Fruit fly (Drosophila melanogaster): ENCODE data around the gene cv.
A peak's percentile ranks its signal among the peaks of the same experiment; 100 is the strongest.

cv gene

DNA sequence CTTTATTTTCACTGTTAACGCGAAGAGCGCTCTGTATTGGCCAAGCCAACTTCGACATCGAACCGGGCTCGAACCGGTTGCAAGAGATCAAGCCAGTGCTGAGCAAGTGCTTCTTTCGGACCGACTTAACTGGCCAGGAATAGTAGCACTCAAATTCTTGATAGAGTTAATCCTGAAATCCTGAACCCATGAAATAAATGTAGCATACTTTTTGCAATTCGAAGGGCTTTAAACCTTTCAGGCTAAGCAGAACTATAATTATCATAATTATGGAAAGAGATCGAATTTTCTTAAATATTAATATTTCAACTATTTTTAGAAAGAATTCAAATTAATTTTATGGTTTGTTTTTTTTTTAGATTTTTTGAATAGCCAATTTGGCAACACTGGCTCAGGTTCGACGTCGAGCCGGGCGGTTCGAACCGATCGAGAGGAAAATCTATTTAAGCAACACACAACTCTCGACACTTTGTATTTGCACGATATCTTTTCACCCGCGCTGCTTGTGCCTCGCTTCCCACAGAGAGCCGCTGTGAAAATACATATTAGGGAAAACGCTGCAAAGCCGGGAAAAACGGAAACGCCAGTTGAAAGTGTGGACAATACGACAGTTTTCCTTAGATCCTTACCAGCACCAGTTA, 8.4 kb downstream of the cv start, which contains the start of gene AdamTS-B (continued):
- TF ChIP-seq tgo (GFP tag; IDR thresholded peaks at IDR 0.05) (peak; percentile 65; the same call in 2 of the 3 replicates), Awh (GFP tag; IDR thresholded peaks at IDR 0.05) (no peak), insv (GFP tag; optimal IDR thresholded peaks at IDR 0.05) (no peak), CG7357 (GFP tag; IDR thresholded peaks at IDR 0.05) (no peak), pfk (GFP tag; optimal IDR thresholded peaks at IDR 0.05) (no peak), CG7928 (GFP tag; optimal IDR thresholded peaks at IDR 0.05) (no peak), CG13624 (GFP tag; optimal IDR thresholded peaks at IDR 0.05) (no peak), CG2712 (tag; optimal IDR thresholded peaks at IDR 0.05) (peak; percentile 42), sug (tag; optimal IDR thresholded peaks at IDR 0.05) (peak; percentile 9), CG10209 (GFP tag; optimal IDR thresholded peaks at IDR 0.05) (peak; percentile 16), Ada2b (GFP tag; IDR thresholded peaks at IDR 0.05) (no peak), CG16815 (GFP tag; optimal IDR thresholded peaks at IDR 0.05) (peak; percentile 19), CG18619 (GFP tag; optimal IDR thresholded peaks at IDR 0.05) (peak; percentile 14), dpn (GFP tag; optimal IDR thresholded peaks at IDR 0.05) (peak; percentile 9 to 23), Lim3 (GFP tag; IDR thresholded peaks at IDR 0.05) (no peak), gcm (GFP tag; optimal IDR thresholded peaks at IDR 0.05) (peak; percentile 25), tin (GFP tag; optimal IDR thresholded peaks at IDR 0.05) (peak; percentile 16), Kr (GFP tag; optimal IDR thresholded peaks at IDR 0.05) (no peak), org-1 (GFP tag; optimal IDR thresholded peaks at IDR 0.05) (peak; percentile 57), CG10267 (tag; optimal IDR thresholded peaks at IDR 0.05) (peak; percentile 41), gem (tag; optimal IDR thresholded peaks at IDR 0.05) (peak; percentile 69), fd64A (GFP tag; optimal IDR thresholded peaks at IDR 0.05) (no peak), CG12659 (GFP tag; optimal IDR thresholded peaks at IDR 0.05) (peak; percentile 41), ttk (GFP tag; IDR thresholded peaks at IDR 0.05) (peak; percentile 46; the same call in 1 of the 2 replicates), CG14710 (tag; optimal IDR thresholded peaks at IDR 0.05) (peak; percentile 30), Hsf (GFP tag; optimal IDR thresholded peaks at IDR 0.05) (peak; percentile 40), CG15696 (tag; optimal IDR thresholded peaks at IDR 0.05) (peak; percentile 40), HLH54F (GFP tag; optimal IDR thresholded peaks at IDR 0.05) (peak; percentile 14), nerfin-1 (tag; optimal IDR thresholded peaks at IDR 0.05) (peak; percentile 24), CoRest (tag; optimal IDR thresholded peaks at IDR 0.05) (peak; percentile 69), CG2202 (tag; optimal IDR thresholded peaks at IDR 0.05) (peak; percentile 3), croc (GFP tag; conservative IDR thresholded peaks at IDR 0.05) (peak; percentile 48), CG1233 (GFP tag; optimal IDR thresholded peaks at IDR 0.05) (peak; percentile 49), dmrt99B (tag; optimal IDR thresholded peaks at IDR 0.05) (peak; percentile 65), grau (tag; optimal IDR thresholded peaks at IDR 0.05) (peak; percentile 36), CG12391 (tag; optimal IDR thresholded peaks at IDR 0.05) (peak; percentile 66), Rfx (GFP tag; IDR thresholded peaks at IDR 0.05) (peak; percentile 68), Mrtf (GFP tag; IDR thresholded peaks at IDR 0.05) (peak; percentile 36; the same call in 1 of the 3 replicates), CG12942 (GFP tag; optimal IDR thresholded peaks at IDR 0.05) (peak; percentile 1), Meics (GFP tag; optimal IDR thresholded peaks at IDR 0.05) (peak; percentile 62), p53 (GFP tag; optimal IDR thresholded peaks at IDR 0.05) (no peak), CG10147 (GFP tag; optimal IDR thresholded peaks at IDR 0.05) (peak; percentile 47), CG3847 (GFP tag; IDR thresholded peaks at IDR 0.05) (peak; percentile 35; the same call in 1 of the 2 replicates), CG18599 (GFP tag; optimal IDR thresholded peaks at IDR 0.05) (peak; percentile 22), zen (tag; optimal IDR thresholded peaks at IDR 0.05) (no peak), tio (GFP tag; optimal IDR thresholded peaks at IDR 0.05) (peak; percentile 16), phol (tag; optimal IDR thresholded peaks at IDR 0.05) (peak; percentile 58), CG7963 (GFP tag; IDR thresholded peaks at IDR 0.05; ENCODE audit: partially characterized antibody) (no peak), E2f1 (GFP tag; IDR thresholded peaks at IDR 0.05) (peak; percentile 37; the same call in 1 of the 2 replicates)
